Worm (Caenorhabditis elegans): ENCODE results near the gene mms-19.

The mms-19 gene

DNA sequence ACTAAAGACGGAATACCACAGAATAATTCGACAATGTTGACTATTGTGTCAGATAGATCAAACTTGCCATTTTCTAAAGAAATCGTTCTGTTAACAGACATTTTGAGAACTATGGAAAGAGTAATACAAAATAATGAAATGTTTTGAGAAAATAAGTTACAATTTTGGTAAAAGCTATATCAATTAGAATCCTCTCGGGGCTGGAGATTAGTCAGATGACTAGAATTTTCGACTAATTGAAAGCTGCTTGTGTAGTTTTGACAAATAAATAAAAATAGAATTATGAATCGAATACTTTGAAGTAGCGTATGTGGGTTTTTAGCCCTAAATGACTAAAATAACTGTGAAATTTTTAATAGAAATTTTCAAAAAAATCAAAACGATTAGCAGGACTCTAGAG is 29.3 kb upstream of the mms-19 start, which contains the start of gene srg-65:
TSS of gene srg-65 (minus strand) at position 101 of the 400 bp plus-strand sequence.
- TF ChIP-seq unc-120 (tag; optimal IDR thresholded peaks at IDR 0.05; ENCODE audit: poor library complexity, severe bottlenecking) (no peak), lsy-2 (tag; optimal IDR thresholded peaks at IDR 0.05) (no peak), ham-2 (GFP tag; optimal IDR thresholded peaks at IDR 0.05) (no peak), unc-62 (GFP tag; optimal IDR thresholded peaks at IDR 0.05) (no peak), blmp-1 (tag; optimal IDR thresholded peaks at IDR 0.05) (no peak), lin-32 (GFP tag; optimal IDR thresholded peaks at IDR 0.05) (no peak), mep-1 (tag; optimal IDR thresholded peaks at IDR 0.05) (no peak), nhr-237 (tag; optimal IDR thresholded peaks at IDR 0.05) (no peak), zip-8 (tag; optimal IDR thresholded peaks at IDR 0.05) (no peak), lin-13 (tag; optimal IDR thresholded peaks at IDR 0.05) (no peak), ces-1 (GFP tag; optimal IDR thresholded peaks at IDR 0.05) (no peak), mab-5 (tag; optimal IDR thresholded peaks at IDR 0.05) (no peak), mls-2 (tag; optimal IDR thresholded peaks at IDR 0.05) (no peak), nhr-2 (tag; optimal IDR thresholded peaks at IDR 0.05) (no peak), tbx-8 (GFP tag; optimal IDR thresholded peaks at IDR 0.05) (no peak), bed-3 (GFP tag; optimal IDR thresholded peaks at IDR 0.05) (no peak), ceh-83 (GFP tag; optimal IDR thresholded peaks at IDR 0.05) (no peak), unc-39 (tag; optimal IDR thresholded peaks at IDR 0.05) (no peak)

DNA sequence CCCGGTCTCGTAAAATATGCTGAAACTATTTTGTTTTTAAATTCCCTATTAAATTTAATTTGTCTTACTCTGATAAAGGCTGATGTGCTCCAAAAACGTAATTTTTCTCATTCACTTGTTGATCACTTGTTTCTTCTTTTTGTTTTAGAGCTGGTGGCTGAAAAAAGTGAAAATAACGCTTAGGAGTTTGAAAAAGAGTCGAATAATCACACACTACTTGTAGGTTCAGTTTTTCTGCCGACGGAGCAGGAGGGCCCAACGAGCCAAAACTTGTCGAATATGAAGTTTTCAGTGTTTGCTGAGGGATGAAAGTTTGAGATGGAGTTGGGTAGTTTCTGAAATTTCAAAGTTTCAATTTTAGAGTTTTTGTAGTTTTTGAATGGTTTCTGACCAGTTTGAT is 27.0 kb upstream of the mms-19 start:
- TF ChIP-seq elt-3 (tag; optimal IDR thresholded peaks at IDR 0.05), result no peak

DNA sequence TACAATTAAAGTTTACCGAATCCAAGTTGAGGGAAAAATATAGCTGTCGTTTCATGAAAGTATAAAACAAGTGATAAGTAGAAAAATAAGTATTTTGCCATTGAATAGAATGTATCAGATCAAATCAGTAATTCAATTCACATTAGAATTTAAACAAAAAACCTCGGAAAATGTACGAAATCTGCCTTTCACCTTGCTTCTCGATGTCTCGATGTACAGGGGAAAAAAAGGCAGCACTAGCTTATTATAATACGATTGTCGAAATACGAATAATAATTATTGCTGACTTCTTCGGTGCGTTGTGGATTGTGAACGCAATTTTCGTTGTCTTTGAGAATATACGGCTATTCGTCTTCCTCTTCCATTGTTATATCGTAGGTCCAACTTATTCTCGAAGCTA is 25.4 kb upstream of the mms-19 start, which contains the start of gene grl-18:
TSS of gene grl-18 (minus strand) at position 101 of the 400 bp plus-strand sequence.
- TF ChIP-seq blmp-1 (tag; optimal IDR thresholded peaks at IDR 0.05), result no peak
- TF ChIP-seq snpc-4 (tag; optimal IDR thresholded peaks at IDR 0.05), result no peak
- TF ChIP-seq unc-62 (GFP tag; optimal IDR thresholded peaks at IDR 0.05), result no peak
- no peak for TF ChIP-seq nhr-28 (tag; optimal IDR thresholded peaks at IDR 0.05)
- no peak for TF ChIP-seq tbx-8 (GFP tag; optimal IDR thresholded peaks at IDR 0.05)
- TF ChIP-seq mep-1 (tag; optimal IDR thresholded peaks at IDR 0.05), result no peak
- no peak for TF ChIP-seq hlh-1 (tag; optimal IDR thresholded peaks at IDR 0.05)
- TF ChIP-seq lin-32 (GFP tag; optimal IDR thresholded peaks at IDR 0.05), result no peak
- TF ChIP-seq ceh-39 (tag; optimal IDR thresholded peaks at IDR 0.05), result no peak
- no peak for TF ChIP-seq flh-1 (GFP tag; optimal IDR thresholded peaks at IDR 0.05)
- TF ChIP-seq ceh-43 (GFP tag; optimal IDR thresholded peaks at IDR 0.05), result no peak
- TF ChIP-seq elt-3 (tag; optimal IDR thresholded peaks at IDR 0.05), result no peak
- no peak for TF ChIP-seq mls-2 (tag; optimal IDR thresholded peaks at IDR 0.05)
- TF ChIP-seq ceh-83 (GFP tag; optimal IDR thresholded peaks at IDR 0.05), result no peak
- no peak for TF ChIP-seq ham-2 (GFP tag; optimal IDR thresholded peaks at IDR 0.05)
- TF ChIP-seq cnd-1 (tag; optimal IDR thresholded peaks at IDR 0.05), result no peak
- TF ChIP-seq nhr-2 (tag; optimal IDR thresholded peaks at IDR 0.05), result no peak
- TF ChIP-seq unc-39 (tag; optimal IDR thresholded peaks at IDR 0.05), result no peak
- no peak for TF ChIP-seq drap-1 (GFP tag; optimal IDR thresholded peaks at IDR 0.05)

DNA sequence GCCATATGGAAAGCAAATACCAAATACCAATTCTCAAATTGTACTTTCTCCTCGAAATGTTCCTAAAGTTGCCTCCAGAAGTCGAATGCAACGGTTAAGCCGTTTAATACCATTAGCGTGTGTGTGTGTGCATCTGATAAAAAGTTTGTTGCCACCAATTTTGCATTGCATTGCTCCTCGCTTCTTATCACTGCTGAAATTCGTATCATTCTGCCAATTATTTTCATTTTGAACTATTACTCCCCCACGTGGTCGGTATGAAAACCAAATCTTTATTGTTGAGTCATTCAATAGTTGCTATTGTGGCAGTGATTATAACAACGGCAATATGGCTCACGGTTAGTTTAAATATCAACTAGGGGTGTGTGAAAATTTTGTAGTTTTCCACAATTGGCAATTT is 23.9 kb upstream of the mms-19 start, which contains the start of gene T05C3.6:
TSS of gene T05C3.6 (plus strand) at position 241 of the 400 bp plus-strand sequence.
- TF ChIP-seq ces-1 (GFP tag; optimal IDR thresholded peaks at IDR 0.05) (no peak), blmp-1 (tag; optimal IDR thresholded peaks at IDR 0.05) (no peak), ham-2 (GFP tag; optimal IDR thresholded peaks at IDR 0.05) (no peak), sptf-1 (tag; optimal IDR thresholded peaks at IDR 0.05) (no peak), zip-8 (tag; optimal IDR thresholded peaks at IDR 0.05) (no peak), flh-1 (GFP tag; optimal IDR thresholded peaks at IDR 0.05) (no peak), nhr-28 (tag; optimal IDR thresholded peaks at IDR 0.05) (no peak), ztf-11 (tag; optimal IDR thresholded peaks at IDR 0.05) (no peak), ceh-83 (GFP tag; optimal IDR thresholded peaks at IDR 0.05) (no peak), M03D4.4 (tag; optimal IDR thresholded peaks at IDR 0.05) (no peak), pha-4 (tag; optimal IDR thresholded peaks at IDR 0.05) (no peak), ceh-39 (tag; optimal IDR thresholded peaks at IDR 0.05) (no peak), unc-39 (tag; optimal IDR thresholded peaks at IDR 0.05) (no peak)

DNA sequence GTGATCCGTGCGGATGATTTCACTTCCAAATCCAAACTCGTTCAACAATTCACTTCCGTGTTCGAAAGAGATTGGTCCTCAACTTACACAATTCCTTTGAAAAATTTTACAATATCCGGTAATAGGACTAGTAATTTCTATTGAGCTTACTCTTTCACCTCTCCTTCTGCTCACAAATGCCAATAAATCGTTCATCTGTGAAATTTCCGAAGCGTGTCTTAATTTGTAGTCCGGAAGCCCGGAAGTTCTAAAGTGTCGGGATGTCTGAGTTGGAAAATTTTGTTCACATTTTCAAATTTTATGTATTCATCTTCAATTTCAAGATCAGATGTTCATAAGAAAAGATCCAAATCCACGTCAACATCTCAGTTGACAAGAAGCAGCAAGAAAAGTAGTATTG is 20.7 kb upstream of the mms-19 start, which contains the start of gene T05C3.2:
TSS of gene T05C3.2 (plus strand) at position 301 of the 400 bp plus-strand sequence.
- no peak for TF ChIP-seq tbx-8 (GFP tag; optimal IDR thresholded peaks at IDR 0.05)
- no peak for TF ChIP-seq sem-2 (GFP tag; optimal IDR thresholded peaks at IDR 0.05)
- TF ChIP-seq zip-8 (tag; optimal IDR thresholded peaks at IDR 0.05), result no peak
- no peak for TF ChIP-seq mep-1 (tag; optimal IDR thresholded peaks at IDR 0.05)
- no peak for TF ChIP-seq M03D4.4 (tag; optimal IDR thresholded peaks at IDR 0.05)
- TF ChIP-seq mab-5 (tag; optimal IDR thresholded peaks at IDR 0.05), result no peak
- TF ChIP-seq ceh-43 (GFP tag; optimal IDR thresholded peaks at IDR 0.05), result no peak
- TF ChIP-seq nhr-12 (tag; optimal IDR thresholded peaks at IDR 0.05), result no peak
- no peak for TF ChIP-seq snpc-4 (tag; optimal IDR thresholded peaks at IDR 0.05)
- TF ChIP-seq nhr-237 (tag; optimal IDR thresholded peaks at IDR 0.05), result no peak
- TF ChIP-seq unc-62 (GFP tag; optimal IDR thresholded peaks at IDR 0.05), result no peak
- no peak for TF ChIP-seq nhr-76 (tag; optimal IDR thresholded peaks at IDR 0.05)
- no peak for TF ChIP-seq unc-39 (tag; optimal IDR thresholded peaks at IDR 0.05)
- no peak for TF ChIP-seq mls-2 (tag; optimal IDR thresholded peaks at IDR 0.05)
